Fruit fly (Drosophila melanogaster) whole organism, embryonic: ENCODE data around the gene Rbm13.
A peak's percentile ranks its signal among the peaks of the same experiment; 100 is the strongest.

ENCODE experiments used
- Abd-B ChIP-seq: fragments of 200-800 bp; sonication (Bioruptor generic); optimal IDR thresholded peaks from 2 replicates; lab custom pipeline; 2018; ENCODE audit warnings: missing biosample characterization, mild to moderate bottlenecking, missing genetic modification characterization, moderate library complexity
- Ada2b ChIP-seq: fragments of 200-800 bp; sonication (Bioruptor generic); IDR thresholded peaks from 2 replicates; pipeline ENCODE4 v1.3.6; 2022; ENCODE audit warnings: missing biosample characterization, missing genetic modification characterization
- Aef1 ChIP-seq: fragments of 200-800 bp; sonication (Bioruptor generic); IDR thresholded peaks from 3 replicates; pipeline ENCODE4 v1.3.6; 2022; ENCODE audit warnings: missing biosample characterization, missing genetic modification characterization
- B-H1 ChIP-seq: fragments of 200-800 bp; sonication (Bioruptor generic); IDR thresholded peaks from 3 replicates; pipeline ENCODE4 v1.3.6; 2022; ENCODE audit warnings: missing biosample characterization, missing genetic modification characterization
- CG11247 ChIP-seq: fragments of 200-800 bp; sonication (Bioruptor generic); IDR thresholded peaks from 2 replicates; pipeline ENCODE4 v1.3.6; 2022; ENCODE audit warnings: missing biosample characterization, missing genetic modification characterization
- CG12942 ChIP-seq: fragments of 200-800 bp; sonication (Bioruptor generic); optimal IDR thresholded peaks from 3 replicates; lab custom pipeline; 2016; ENCODE audit warnings: missing biosample characterization, missing genetic modification characterization
- CG13424 ChIP-seq: fragments of 200-800 bp; sonication (Bioruptor generic); optimal IDR thresholded peaks from 2 replicates; lab custom pipeline; 2019; ENCODE audit warnings: missing biosample characterization, mild to moderate bottlenecking, missing genetic modification characterization, moderate library complexity
- CG15073 ChIP-seq: fragments of 200-800 bp; sonication (Bioruptor generic); optimal IDR thresholded peaks from 2 replicates; lab custom pipeline; 2016; ENCODE audit warnings: missing biosample characterization, missing genetic modification characterization
- CG1647 ChIP-seq: fragments of 200-800 bp; sonication (Bioruptor generic); optimal IDR thresholded peaks from 3 replicates; lab custom pipeline; 2016; ENCODE audit warnings: missing biosample characterization, missing genetic modification characterization
- CG16779 ChIP-seq: fragments of 200-800 bp; sonication (Bioruptor generic); IDR thresholded peaks from 2 replicates; pipeline ENCODE4 v1.3.6; 2022; ENCODE audit warnings: missing biosample characterization, missing genetic modification characterization
- CG17829 ChIP-seq: fragments of 200-800 bp; optimal IDR thresholded peaks from 2 replicates; lab custom pipeline; 2019; ENCODE audit warnings: missing biosample characterization, mild to moderate bottlenecking, missing genetic modification characterization, moderate library complexity
- CG2712 ChIP-seq: fragments of 200-800 bp; optimal IDR thresholded peaks from 3 replicates; lab custom pipeline; 2019; ENCODE audit warnings: missing biosample characterization, mild to moderate bottlenecking, missing genetic modification characterization, moderate library complexity
- CG34422 ChIP-seq: fragments of 200-800 bp; sonication (Bioruptor generic); IDR thresholded peaks from 3 replicates; pipeline ENCODE4 v1.3.6; 2022; ENCODE audit warnings: missing biosample characterization, missing genetic modification characterization
- CG4617 ChIP-seq: fragments of 200-800 bp; sonication (Bioruptor generic); optimal IDR thresholded peaks from 3 replicates; lab custom pipeline; 2016; ENCODE audit warnings: missing biosample characterization, missing genetic modification characterization, borderline replicate concordance
- CG5180 ChIP-seq: fragments of 200-800 bp; sonication (Bioruptor generic); optimal IDR thresholded peaks from 3 replicates; lab custom pipeline; 2017; ENCODE audit warnings: missing biosample characterization, missing genetic modification characterization, mild to moderate bottlenecking, moderate library complexity, missing genetic modification reagents
- CG6272 ChIP-seq: fragments of 200-800 bp; sonication (Bioruptor generic); IDR thresholded peaks from 2 replicates; pipeline ENCODE4 v1.3.6; 2022; ENCODE audit warnings: missing biosample characterization, missing genetic modification characterization
- CG8359 ChIP-seq: fragments of 200-800 bp; sonication (Bioruptor generic); optimal IDR thresholded peaks from 2 replicates; lab custom pipeline; 2017; ENCODE audit warnings: missing biosample characterization, mild to moderate bottlenecking, missing genetic modification characterization, borderline replicate concordance
- CG8765 ChIP-seq: fragments of 200-800 bp; sonication (Bioruptor generic); IDR thresholded peaks from 2 replicates; pipeline ENCODE4 v1.3.6; 2022; ENCODE audit warnings: missing biosample characterization, missing genetic modification characterization
- CG9797 ChIP-seq: fragments of 200-800 bp; sonication (Bioruptor generic); optimal IDR thresholded peaks from 3 replicates; lab custom pipeline; 2018; ENCODE audit warnings: missing biosample characterization, mild to moderate bottlenecking, missing genetic modification characterization
- Dbx ChIP-seq: fragments of 200-800 bp; sonication (Bioruptor generic); IDR thresholded peaks from 3 replicates; pipeline ENCODE4 v1.3.6; 2022; ENCODE audit warnings: missing biosample characterization, missing genetic modification characterization
- Hey ChIP-seq: fragments of 200-800 bp; sonication (Bioruptor generic); optimal IDR thresholded peaks from 3 replicates; lab custom pipeline; 2018; ENCODE audit warnings: missing biosample characterization, mild to moderate bottlenecking, missing genetic modification characterization
- Hr78 ChIP-seq, 2 experiments: fragments of 200-800 bp in 1 of 2; fragments of >200 bp in 1 of 2; sonication (Bioruptor generic) in 1 of 2; optimal IDR thresholded peaks; 2 replicates each; lab custom pipeline; 2017 to 2019; ENCODE audit warnings: missing biosample characterization in 2 of 2, missing genetic modification characterization in 2 of 2, mild to moderate bottlenecking in 1 of 2, moderate library complexity in 1 of 2
- Med ChIP-seq: fragments of 200-800 bp; sonication (Bioruptor generic); peaks from one replicate; lab custom pipeline; 2016; ENCODE audit warnings: missing biosample characterization, missing genetic modification characterization, mild to moderate bottlenecking, inconsistent platforms, moderate library complexity
- Mrtf ChIP-seq: fragments of 200-800 bp; sonication (Bioruptor generic); IDR thresholded peaks from 3 replicates; pipeline ENCODE4 v1.3.6; 2022; ENCODE audit warnings: missing biosample characterization, missing genetic modification characterization
- Oli ChIP-seq: fragments of 200-800 bp; sonication (Bioruptor generic); optimal IDR thresholded peaks from 2 replicates; lab custom pipeline; 2018; ENCODE audit warnings: missing biosample characterization, mild to moderate bottlenecking, missing genetic modification characterization, moderate library complexity
- Opbp ChIP-seq: fragments of 200-800 bp; sonication (Bioruptor generic); IDR thresholded peaks from 3 replicates; pipeline ENCODE4 v1.3.6; 2022; ENCODE audit warnings: missing biosample characterization, missing genetic modification characterization; ENCODE audit not compliant: partially characterized antibody
- Rfx ChIP-seq: fragments of 200-800 bp; sonication (Bioruptor generic); IDR thresholded peaks from 2 replicates; pipeline ENCODE4 v1.3.6; 2022; ENCODE audit warnings: missing biosample characterization, missing genetic modification characterization
- Sin3A ChIP-seq: fragments of >200 bp; optimal IDR thresholded peaks from 2 replicates; lab custom pipeline; 2018
- Sox100B ChIP-seq: fragments of 200-800 bp; sonication (Bioruptor generic); optimal IDR thresholded peaks from 3 replicates; lab custom pipeline; 2018; ENCODE audit warnings: missing biosample characterization, mild to moderate bottlenecking, missing genetic modification characterization
- Sry-δ ChIP-seq: fragments of 200-800 bp; sonication (Bioruptor generic); optimal IDR thresholded peaks from 2 replicates; lab custom pipeline; 2016; ENCODE audit warnings: missing biosample characterization, missing genetic modification characterization
- Vsx1 ChIP-seq: fragments of 200-800 bp; sonication (Bioruptor generic); optimal IDR thresholded peaks from 2 replicates; lab custom pipeline; 2017; ENCODE audit warnings: missing biosample characterization, mild to moderate bottlenecking, missing genetic modification characterization, missing genetic modification reagents
- Xbp1 ChIP-seq: fragments of 200-800 bp; sonication (Bioruptor generic); optimal IDR thresholded peaks from 3 replicates; lab custom pipeline; 2016; ENCODE audit warnings: missing biosample characterization, mild to moderate bottlenecking, missing genetic modification characterization
- ab ChIP-seq: fragments of 200-800 bp; sonication (Bioruptor generic); optimal IDR thresholded peaks from 2 replicates; lab custom pipeline; 2016; ENCODE audit warnings: missing biosample characterization, missing genetic modification characterization
- ara ChIP-seq: fragments of 200-800 bp; sonication (Bioruptor generic); IDR thresholded peaks from 2 replicates; pipeline ENCODE4 v1.3.6; 2022; ENCODE audit warnings: missing biosample characterization, missing genetic modification characterization
- esg ChIP-seq: fragments of 200-800 bp; sonication (Bioruptor generic); conservative IDR thresholded peaks from 2 replicates; pipeline ENCODE4 v1.3.6; 2022; ENCODE audit warnings: missing biosample characterization, missing genetic modification characterization
- gem ChIP-seq: fragments of 200-800 bp; sonication (Bioruptor generic); optimal IDR thresholded peaks from 2 replicates; lab custom pipeline; 2019; ENCODE audit warnings: missing biosample characterization, mild to moderate bottlenecking, missing genetic modification characterization, moderate library complexity
- grau ChIP-seq: fragments of 200-800 bp; optimal IDR thresholded peaks from 3 replicates; lab custom pipeline; 2019; ENCODE audit warnings: missing biosample characterization, mild to moderate bottlenecking, missing genetic modification characterization, moderate library complexity
- gt ChIP-seq: fragments of 200-800 bp; sonication (Bioruptor generic); IDR thresholded peaks from 2 replicates; pipeline ENCODE4 v1.3.6; 2022; ENCODE audit warnings: missing biosample characterization, missing genetic modification characterization
- lbe ChIP-seq: fragments of 200-800 bp; sonication (Bioruptor generic); optimal IDR thresholded peaks from 2 replicates; lab custom pipeline; 2016; ENCODE audit warnings: missing biosample characterization, mild to moderate bottlenecking, missing genetic modification characterization
- nerfin-2 ChIP-seq: fragments of 200-800 bp; sonication (Bioruptor generic); IDR thresholded peaks from 2 replicates; pipeline ENCODE4 v1.3.6; 2022; ENCODE audit warnings: missing biosample characterization, missing genetic modification characterization; ENCODE audit not compliant: partially characterized antibody
- otp ChIP-seq: fragments of 200-800 bp; sonication (Bioruptor generic); IDR thresholded peaks from 3 replicates; pipeline ENCODE4, ENCODE4 v1.3.6; 2022; ENCODE audit warnings: missing biosample characterization, missing genetic modification characterization
- pnt ChIP-seq: fragments of 200-800 bp; sonication (Bioruptor generic); optimal IDR thresholded peaks from 3 replicates; lab custom pipeline; 2016; ENCODE audit warnings: missing biosample characterization, missing genetic modification characterization
- schlank ChIP-seq: fragments of 200-800 bp; sonication (Bioruptor generic); optimal IDR thresholded peaks from 2 replicates; lab custom pipeline; 2018; ENCODE audit warnings: missing biosample characterization, mild to moderate bottlenecking, missing genetic modification characterization
- sqz ChIP-seq: fragments of 200-800 bp; sonication (Bioruptor generic); optimal IDR thresholded peaks from 3 replicates; lab custom pipeline; 2018; ENCODE audit warnings: missing biosample characterization, mild to moderate bottlenecking, missing genetic modification characterization
- tll ChIP-seq, 2 experiments: fragments of 200-800 bp in 1 of 2; fragments of >200 bp in 1 of 2; sonication (Bioruptor generic) in 1 of 2; optimal IDR thresholded peaks; 2 replicates each; lab custom pipeline; 2017 to 2019; ENCODE audit warnings: missing biosample characterization in 2 of 2, missing genetic modification characterization in 2 of 2, mild to moderate bottlenecking in 1 of 2, moderate library complexity in 1 of 2
- ttk ChIP-seq: fragments of 200-800 bp; sonication (Bioruptor generic); IDR thresholded peaks from 2 replicates; pipeline ENCODE4 v2.1.2; 2022; ENCODE audit warnings: missing biosample characterization, missing genetic modification characterization
- tx ChIP-seq: fragments of 200-800 bp; sonication (Bioruptor generic); optimal IDR thresholded peaks from 2 replicates; lab custom pipeline; 2016; ENCODE audit warnings: missing biosample characterization, missing genetic modification characterization
- usp ChIP-seq: fragments of >200 bp; optimal IDR thresholded peaks from 2 replicates; lab custom pipeline; 2017; ENCODE audit warnings: missing biosample characterization, missing genetic modification characterization
- vnd ChIP-seq: fragments of 200-800 bp; sonication (Bioruptor generic); IDR thresholded peaks from 3 replicates; pipeline ENCODE4 v1.3.6; 2022; ENCODE audit warnings: missing biosample characterization, missing genetic modification characterization; ENCODE audit not compliant: partially characterized antibody

The Rbm13 gene

dm6 chrX:8906805-8907546 lies 5.5 kb downstream of the Rbm13 start, which contains the start of gene rdgA (continued):
- TF ChIP-seq nerfin-2 (no peak), CG6272 (GFP tag; lab: Robert Waterston, UW) (peak; percentile 67), Ada2b (GFP tag; lab: Robert Waterston, UW) (peak; percentile 34; the same call in 1 of the 2 replicates), lbe (GFP tag; lab: Kevin White, UChicago) (no peak), tll (GFP tag; optimal IDR thresholded peaks at IDR 0.05; lab: Kevin White, UChicago) (no peak), CG8359 (GFP tag; lab: Kevin White, UChicago) (no peak), CG17829 (no peak), CG11247 (GFP tag; lab: Robert Waterston, UW) (peak; percentile 57; the same call in 1 of the 2 replicates), Aef1 (peak; percentile 38; the same call in 1 of the 3 replicates), Oli (tag; lab: Kevin White, UChicago) (no peak), ab (no peak), CG2712 (no peak), Rfx (GFP tag; lab: Robert Waterston, UW) (peak; percentile 79), gt (GFP tag; lab: Robert Waterston, UW) (no peak), Hr78 (GFP tag; optimal IDR thresholded peaks at IDR 0.05; lab: Kevin White, UChicago) (no peak), ttk (no peak), Med (GFP tag; lab: Kevin White, UChicago) (peak; percentile 80), CG5180 (GFP tag; lab: Kevin White, UChicago) (no peak), Hey (tag; lab: Kevin White, UChicago) (no peak), Sox100B (GFP tag; lab: Kevin White, UChicago) (no peak), CG15073 (GFP tag; lab: Kevin White, UChicago) (no peak), Xbp1 (GFP tag; lab: Kevin White, UChicago) (peak; percentile 51), CG16779 (GFP tag; lab: Robert Waterston, UW) (no peak), pnt (GFP tag; lab: Kevin White, UChicago) (no peak), sqz (GFP tag; lab: Kevin White, UChicago) (peak; percentile 42), vnd (GFP tag; lab: Robert Waterston, UW) (peak; percentile 37; the same call in 2 of the 3 replicates), usp (GFP tag; lab: Kevin White, UChicago) (no peak), CG4617 (GFP tag; lab: Kevin White, UChicago) (no peak), otp (GFP tag; lab: Robert Waterston, UW) (no peak), Vsx1 (GFP tag; lab: Kevin White, UChicago) (no peak), ara (0 out of 2 replicates have a peak, but pooled peaks have one; percentile 29), grau (tag; lab: Kevin White, UChicago) (peak; percentile 1), CG9797 (GFP tag; lab: Kevin White, UChicago) (no peak), Dbx (peak; percentile 66; the same call in 1 of the 3 replicates), CG34422 (GFP tag; lab: Robert Waterston, UW) (peak; percentile 64; the same call in 2 of the 3 replicates), schlank (tag; lab: Kevin White, UChicago) (no peak), CG1647 (no peak), tx (no peak), CG8765 (no peak), CG13424 (tag; lab: Kevin White, UChicago) (peak; percentile 21), Abd-B (GFP tag; lab: Kevin White, UChicago) (no peak), Opbp (GFP tag; lab: Robert Waterston, UW) (peak; percentile 69), Mrtf (GFP tag; lab: Robert Waterston, UW) (peak; percentile 31; the same call in 1 of the 3 replicates), CG12942 (GFP tag; lab: Kevin White, UChicago) (no peak), Sin3A (lab: Kevin White, UChicago) (no peak), B-H1 (GFP tag; lab: Robert Waterston, UW) (0 out of 3 replicates have a peak, but pooled peaks have one; percentile 15), Sry-δ (peak; percentile 72), esg (GFP tag; lab: Robert Waterston, UW) (0 out of 2 replicates have a peak, but pooled peaks have one; percentile 9), gem (peak; percentile 17)
